Worm (Caenorhabditis elegans): Measurements from ENCODE around the gene T20D4.11.

DNA sequence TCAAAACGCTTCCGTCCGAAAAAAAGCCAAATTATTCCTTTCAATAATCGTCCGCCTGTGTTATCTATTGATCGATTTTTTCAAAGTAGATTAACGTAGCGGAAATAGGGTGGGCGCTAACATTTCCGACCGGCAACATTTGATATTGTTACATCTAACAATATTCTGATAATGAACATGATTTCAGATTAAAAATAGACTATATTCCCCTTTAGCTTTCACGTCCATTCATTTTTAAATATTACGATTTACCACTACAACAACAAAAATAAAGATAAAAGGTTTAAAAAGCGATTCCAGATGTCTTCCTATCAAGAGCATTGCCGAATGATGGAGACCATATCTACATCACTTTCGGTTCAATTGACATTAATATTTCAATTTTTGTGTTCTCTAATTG lies 27.6 kb downstream of the T20D4.11 start, which contains the start of gene srab-22:
- TF ChIP-seq hlh-1 (tag; optimal IDR thresholded peaks at IDR 0.05) = no peak
- no peak for TF ChIP-seq nhr-237 (tag; optimal IDR thresholded peaks at IDR 0.05)
- TF ChIP-seq lin-13 (tag; optimal IDR thresholded peaks at IDR 0.05) = no peak

Measured in whole organism, mixed stage, embryonic.